Worm (Caenorhabditis elegans): ENCODE measurements around the gene C30A5.10.

Gene C30A5.10

ce11 chrIII:8201760-8202159 lies 7.9 kb downstream of the C30A5.10 start (continued):
- TF ChIP-seq nhr-11 (tag; optimal IDR thresholded peaks at IDR 0.05), result peak; percentile 45

- TF ChIP-seq fos-1 (tag; optimal IDR thresholded peaks at IDR 0.05) (no peak), ZK337.2 (GFP tag; IDR thresholded peaks at IDR 0.05) (no peak), nhr-111 (GFP tag; optimal IDR thresholded peaks at IDR 0.05) (no peak), ZK546.5 (tag; optimal IDR thresholded peaks at IDR 0.05) (no peak), vab-7 (GFP tag; IDR thresholded peaks at IDR 0.05) (no peak), lim-7 (GFP tag; IDR thresholded peaks at IDR 0.05) (no peak), egl-43 (GFP tag; IDR thresholded peaks at IDR 0.05) (no peak), jun-1 (tag; optimal IDR thresholded peaks at IDR 0.05) (no peak), nhr-41 (GFP tag; IDR thresholded peaks at IDR 0.05) (no peak)
Measured at ce11 chrIII:8201117-8201516, 8.6 kb downstream of the C30A5.10 start, which contains the start of gene unc-36. TSS of gene unc-36 (minus strand) at chrIII:8201217.

- TF ChIP-seq unc-62 (GFP tag; optimal IDR thresholded peaks at IDR 0.05 in 1 of 2) (peak in 1 of 2 experiments; percentile 93), unc-62 (tag; optimal IDR thresholded peaks at IDR 0.05) (no peak), lin-13 (GFP tag; optimal IDR thresholded peaks at IDR 0.05) (no peak), aha-1 (tag) (peak; percentile 49)
Measured at ce11 chrIII:8199060-8199459, 10.6 kb downstream of the C30A5.10 start.

ce11 chrIII:8191695-8192094 lies 18.0 kb downstream of the C30A5.10 start, which contains the start of gene C50C3.1:
TSS of gene C50C3.1 (plus strand) at chrIII:8191995.
- TF ChIP-seq ceh-82 (tag; optimal IDR thresholded peaks at IDR 0.05) (no peak), vab-7 (GFP tag; IDR thresholded peaks at IDR 0.05) (no peak), lin-15B (tag; optimal IDR thresholded peaks at IDR 0.05) (no peak), daf-19 (GFP tag; conservative IDR thresholded peaks at IDR 0.05) (no peak), madf-5 (GFP tag; IDR thresholded peaks at IDR 0.05) (no peak), lin-39 (tag; optimal IDR thresholded peaks at IDR 0.05) (no peak), lim-7 (GFP tag; IDR thresholded peaks at IDR 0.05) (no peak), mxl-3 (GFP tag; optimal IDR thresholded peaks at IDR 0.05) (no peak), jun-1 (tag; optimal IDR thresholded peaks at IDR 0.05) (no peak), spr-1 (tag; optimal IDR thresholded peaks at IDR 0.05) (no peak), rbr-2 (tag; optimal IDR thresholded peaks at IDR 0.05) (no peak), duxl-1 (tag; optimal IDR thresholded peaks at IDR 0.05; ENCODE audit: poor library complexity) (no peak), daf-12 (tag; optimal IDR thresholded peaks at IDR 0.05) (no peak), ceh-20 (GFP tag; IDR thresholded peaks at IDR 0.05) (no peak), fos-1 (tag; optimal IDR thresholded peaks at IDR 0.05) (no peak), ZK337.2 (GFP tag; IDR thresholded peaks at IDR 0.05) (no peak), madf-9 (GFP tag; conservative IDR thresholded peaks at IDR 0.05) (no peak), aly-2 (tag; optimal IDR thresholded peaks at IDR 0.05) (no peak)

DNA sequence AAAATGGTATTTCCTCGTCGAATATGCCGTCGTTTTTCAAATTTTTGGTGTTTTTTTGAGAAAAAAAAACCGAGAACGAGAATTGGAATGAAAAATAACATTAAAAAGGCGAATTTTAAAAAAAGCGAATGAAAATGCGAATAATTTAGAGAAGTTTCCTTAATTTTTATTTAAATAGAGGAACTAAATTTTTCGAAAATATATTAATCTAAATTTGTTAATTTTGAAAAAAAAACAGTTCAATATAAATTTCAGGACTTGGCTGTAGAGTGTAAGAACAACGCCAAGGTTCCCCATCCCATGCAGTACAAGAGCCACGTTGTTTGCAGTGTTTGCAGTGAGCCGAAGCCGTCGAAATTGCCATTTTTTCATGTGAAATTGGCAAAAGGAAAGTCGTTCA lies 19.2 kb downstream of the C30A5.10 start, which contains the start of gene C50C3.19:
TSS of gene C50C3.19 (plus strand) at position 301 of the 400 bp plus-strand sequence.
- TF ChIP-seq nhr-237 (tag; optimal IDR thresholded peaks at IDR 0.05), result no peak
- no peak for TF ChIP-seq nhr-76 (tag; optimal IDR thresholded peaks at IDR 0.05)
- no peak for TF ChIP-seq F37D6.2 (tag; optimal IDR thresholded peaks at IDR 0.05)
- no peak for TF ChIP-seq aha-1 (tag)
- no peak for TF ChIP-seq daf-16 (GFP tag; optimal IDR thresholded peaks at IDR 0.05)
- no peak for TF ChIP-seq daf-16 (tag; optimal IDR thresholded peaks at IDR 0.05)
- no peak for TF ChIP-seq saeg-2 (GFP tag; IDR thresholded peaks at IDR 0.05)
- no peak for TF ChIP-seq egl-43 (GFP tag; IDR thresholded peaks at IDR 0.05)
- no peak for TF ChIP-seq nhr-42 (GFP tag; IDR thresholded peaks at IDR 0.05)
- no peak for TF ChIP-seq cey-2 (tag; optimal IDR thresholded peaks at IDR 0.05; ENCODE audit: borderline replicate concordance, insufficient read depth)
- no peak for TF ChIP-seq dmd-6 (GFP tag; IDR thresholded peaks at IDR 0.05)

Measured in whole organism, L4 larva.